Fruit fly (Drosophila melanogaster) whole organism, wandering third instar larva: ENCODE results near the gene CG13377.
A peak's percentile ranks its signal among the peaks of the same experiment; 100 is the strongest.

ENCODE experiments used
- CG32264 ChIP-seq: fragments of 200-800 bp; sonication (Bioruptor generic); optimal IDR thresholded peaks from 2 replicates; lab custom pipeline; 2016; ENCODE audit warnings: missing biosample characterization, missing genetic modification characterization
- CG9705 ChIP-seq: fragments of 200-800 bp; sonication (Bioruptor generic); optimal IDR thresholded peaks from 2 replicates; lab custom pipeline; 2018; ENCODE audit warnings: missing biosample characterization, mild to moderate bottlenecking, missing genetic modification characterization
- Dif ChIP-seq: fragments of 200-275, 200-300 bp; sonication (Bioruptor generic); optimal IDR thresholded peaks from 2 replicates; lab custom pipeline; 2018; ENCODE audit warnings: missing biosample characterization, missing genetic modification characterization; ENCODE audit not compliant: partially characterized antibody
- GATAd ChIP-seq: sonication (Bioruptor generic); optimal IDR thresholded peaks from 2 replicates; lab custom pipeline; 2016; ENCODE audit warnings: missing biosample characterization, missing genetic modification characterization
- Hnf4 ChIP-seq: fragments of 200-800 bp; sonication (Bioruptor generic); optimal IDR thresholded peaks from 2 replicates; lab custom pipeline; 2016; ENCODE audit warnings: missing biosample characterization, mild to moderate bottlenecking, missing genetic modification characterization
- Hr78 ChIP-seq: fragments of >200 bp; optimal IDR thresholded peaks from 2 replicates; lab custom pipeline; 2017; ENCODE audit warnings: missing biosample characterization, missing genetic modification characterization
- Hr83 ChIP-seq: fragments of 200-300 bp; sonication (Bioruptor generic); optimal IDR thresholded peaks from 2 replicates; lab custom pipeline; 2016; ENCODE audit warnings: missing biosample characterization, mild to moderate bottlenecking, missing genetic modification characterization, moderate library complexity; ENCODE audit not compliant: poor library complexity, severe bottlenecking
- Mio ChIP-seq: sonication (Bioruptor generic); optimal IDR thresholded peaks from 2 replicates; lab custom pipeline; 2016; ENCODE audit warnings: missing biosample characterization, missing genetic modification characterization
- Myc ChIP-seq: fragments of >200 bp; optimal IDR thresholded peaks from 2 replicates; lab custom pipeline; 2017
- N ChIP-seq: fragments of >200 bp; optimal IDR thresholded peaks from 2 replicates; lab custom pipeline; 2018; ENCODE audit warnings: missing biosample characterization, missing external identifiers, missing genetic modification characterization
- OdsH ChIP-seq: fragments of 200-800 bp; sonication (Bioruptor generic); optimal IDR thresholded peaks from 2 replicates; lab custom pipeline; 2016; ENCODE audit warnings: missing biosample characterization, mild to moderate bottlenecking, missing genetic modification characterization
- Rel ChIP-seq, 2 experiments: fragments of 200-800 bp; sonication (Bioruptor generic) in 1 of 2; optimal IDR thresholded peaks; 2 replicates in 1 of 2; 3 replicates in 1 of 2; lab custom pipeline; 2016 to 2019; ENCODE audit warnings: mild to moderate bottlenecking in 2 of 2, missing biosample characterization in 2 of 2, missing genetic modification characterization in 2 of 2, moderate library complexity in 1 of 2
- Sp1 ChIP-seq: fragments of 200-800 bp; sonication (Bioruptor generic); optimal IDR thresholded peaks from 3 replicates; lab custom pipeline; 2019; ENCODE audit warnings: missing biosample characterization, mild to moderate bottlenecking, missing genetic modification characterization, moderate library complexity
- Vsx2 ChIP-seq: fragments of 200-300, 225-300 bp; sonication (Bioruptor generic); optimal IDR thresholded peaks from 2 replicates; lab custom pipeline; 2018; ENCODE audit warnings: missing biosample characterization, missing genetic modification characterization; ENCODE audit not compliant: partially characterized antibody
- dl ChIP-seq, 2 experiments: fragments of 175-275, 200-275 bp in 1 of 2; fragments of 200-275 bp in 1 of 2; sonication (Bioruptor generic); optimal IDR thresholded peaks; lab custom pipeline; 2018; ENCODE audit warnings: mild to moderate bottlenecking in 2 of 2, missing biosample characterization in 2 of 2, missing genetic modification characterization in 2 of 2, moderate library complexity in 2 of 2; ENCODE audit not compliant: partially characterized antibody in 2 of 2, insufficient read depth in 1 of 2
- dsf ChIP-seq: sonication (Bioruptor generic); optimal IDR thresholded peaks from 2 replicates; lab custom pipeline; 2016; ENCODE audit warnings: missing biosample characterization, missing genetic modification characterization, borderline replicate concordance
- ey ChIP-seq: fragments of 200-800 bp; sonication (Bioruptor generic); optimal IDR thresholded peaks from 2 replicates; lab custom pipeline; 2016; ENCODE audit warnings: missing biosample characterization, missing genetic modification characterization
- foxo ChIP-seq, 2 experiments: fragments of 200-800 bp; sonication (Bioruptor generic); optimal IDR thresholded peaks; 2 replicates in 1 of 2; 3 replicates in 1 of 2; lab custom pipeline; 2016 to 2017; ENCODE audit warnings: missing biosample characterization in 2 of 2, missing genetic modification characterization in 2 of 2
- fru ChIP-seq: fragments of 200-800 bp; sonication (Bioruptor generic); optimal IDR thresholded peaks from 3 replicates; lab custom pipeline; 2016; ENCODE audit warnings: missing biosample characterization, mild to moderate bottlenecking, missing genetic modification characterization
- lola ChIP-seq: fragments of >200 bp; optimal IDR thresholded peaks from 2 replicates; lab custom pipeline; 2017; ENCODE audit warnings: missing biosample characterization, missing genetic modification characterization
- pan ChIP-seq: fragments of >200 bp; optimal IDR thresholded peaks from 2 replicates; lab custom pipeline; 2017
- psq ChIP-seq: fragments of 200-800 bp; sonication (Bioruptor generic); optimal IDR thresholded peaks from 3 replicates; lab custom pipeline; 2017; ENCODE audit warnings: missing biosample characterization, mild to moderate bottlenecking, missing genetic modification characterization, moderate library complexity
- sage ChIP-seq: fragments of 200-800 bp; sonication (Bioruptor generic); optimal IDR thresholded peaks from 2 replicates; lab custom pipeline; 2016; ENCODE audit warnings: missing biosample characterization, mild to moderate bottlenecking, missing genetic modification characterization
- sv ChIP-seq: fragments of 200-800 bp; sonication (Bioruptor generic); optimal IDR thresholded peaks from 3 replicates; lab custom pipeline; 2016; ENCODE audit warnings: missing biosample characterization, missing genetic modification characterization
- usp ChIP-seq: fragments of >200 bp; optimal IDR thresholded peaks from 2 replicates; lab custom pipeline; 2017; ENCODE audit warnings: missing biosample characterization, missing genetic modification characterization
- woc ChIP-seq: sonication (Bioruptor generic); optimal IDR thresholded peaks from 2 replicates; lab custom pipeline; 2016; ENCODE audit warnings: missing biosample characterization, mild to moderate bottlenecking, missing genetic modification characterization

Gene CG13377

DNA sequence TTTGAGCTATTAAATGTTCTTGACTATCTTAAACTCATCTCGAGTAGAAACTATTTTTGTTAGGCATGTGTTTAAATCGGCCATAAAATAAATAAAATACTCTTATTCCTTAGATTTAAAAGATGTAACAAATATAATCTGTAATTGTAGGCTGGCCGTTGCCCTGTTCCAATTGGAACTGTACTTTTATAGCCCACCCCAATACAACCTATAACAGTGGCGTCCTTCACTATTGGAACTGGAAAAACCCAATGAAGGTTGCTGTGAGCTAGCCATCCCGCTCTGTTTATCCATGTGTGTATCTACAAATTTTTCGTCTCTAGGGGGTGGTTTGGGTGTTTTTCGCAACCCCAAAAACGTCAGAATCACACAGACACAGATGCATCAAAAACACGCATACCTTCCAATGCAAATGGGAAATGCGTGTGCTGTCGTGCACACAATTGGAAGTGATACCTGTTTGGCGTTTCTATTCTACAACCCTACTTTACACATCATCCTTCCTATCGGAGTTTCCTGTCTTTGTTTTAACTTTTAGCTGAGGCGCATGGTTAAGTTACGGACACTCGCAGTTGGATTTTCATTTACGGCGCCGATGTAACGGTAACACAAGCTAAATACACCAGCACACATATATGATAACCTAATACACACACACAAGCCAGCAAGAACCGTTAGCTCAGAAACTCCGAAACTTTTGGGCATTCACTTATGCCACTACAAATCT lies 14.7 kb upstream of the CG13377 start:
- TF ChIP-seq Mio (GFP tag; lab: Kevin White, UChicago) (no peak), N (peak; percentile 47)

DNA sequence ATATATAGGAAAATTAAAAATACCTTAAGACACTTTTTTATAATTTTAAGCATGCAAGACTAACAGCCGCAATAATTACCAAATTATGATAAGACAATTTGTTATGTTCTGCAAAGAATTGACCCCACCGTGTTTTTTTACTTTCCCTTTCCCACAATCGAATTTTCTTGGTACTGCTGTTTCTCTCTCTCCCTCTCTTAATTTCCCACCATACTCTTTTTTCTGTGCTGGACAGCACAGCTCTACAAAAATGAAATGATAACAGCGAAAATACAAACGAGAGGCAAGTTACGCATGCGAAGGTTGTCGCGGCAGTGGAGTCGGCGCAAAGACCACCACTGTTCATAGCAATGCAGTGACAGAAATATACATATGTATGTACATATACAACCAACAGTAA lies 14.1 kb upstream of the CG13377 start:
- peak; percentile 30 for TF ChIP-seq Vsx2 (GFP tag; lab: Kevin White, UChicago)
- TF ChIP-seq woc (GFP tag; lab: Kevin White, UChicago) = no peak
- TF ChIP-seq Dif = peak; percentile 3
- no peak for TF ChIP-seq Mio (GFP tag; lab: Kevin White, UChicago)

DNA sequence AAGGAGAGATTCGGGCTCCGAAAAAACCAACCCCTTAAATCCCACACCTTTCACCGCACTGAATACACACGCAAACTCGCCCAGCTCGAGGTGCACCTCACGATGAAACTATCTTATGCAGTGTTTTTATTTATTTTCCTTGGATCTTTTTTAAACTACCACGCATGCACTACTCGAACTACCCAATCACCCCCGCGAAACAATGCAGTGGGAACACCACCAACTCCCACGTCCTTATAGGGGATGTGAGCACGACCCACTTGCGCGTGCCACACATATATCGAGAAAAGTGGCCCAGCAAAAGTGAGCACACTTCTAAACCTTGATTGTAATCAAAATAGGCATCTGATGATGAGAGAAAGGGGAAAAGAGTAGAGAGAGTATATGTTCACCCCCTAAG lies 12.8 kb upstream of the CG13377 start:
- TF ChIP-seq N = no peak
- TF ChIP-seq Hnf4 (GFP tag; lab: Kevin White, UChicago) = no peak
- TF ChIP-seq, all 38 proteins: peak for 0

DNA sequence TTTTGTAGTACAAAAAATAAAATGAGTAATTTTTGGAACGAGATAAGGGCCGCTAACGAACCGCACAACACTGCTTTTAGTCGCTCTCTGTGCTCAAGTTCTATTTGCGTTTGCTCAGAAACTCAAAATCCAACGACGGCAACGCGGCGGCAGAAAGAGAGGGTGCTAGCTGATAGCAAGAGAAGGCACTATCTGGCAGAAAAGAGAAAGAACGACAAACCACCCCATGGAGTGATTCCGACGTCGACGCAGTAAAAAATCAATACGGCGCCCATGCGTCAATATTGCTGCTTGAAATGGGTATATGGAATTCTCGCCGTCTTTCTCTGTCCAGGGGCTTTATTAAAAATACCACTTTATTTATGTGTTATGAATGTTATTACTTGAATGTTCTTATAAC lies 12.3 kb upstream of the CG13377 start:
- TF ChIP-seq Hnf4 (GFP tag; lab: Kevin White, UChicago) (no peak), dl (GFP tag; optimal IDR thresholded peaks at IDR 0.05; lab: Kevin White, UChicago; ENCODE audit: insufficient read depth in 1 of 2, partially characterized antibody in 2 of 2) (no peak), psq (GFP tag; lab: Kevin White, UChicago) (no peak), pan (no peak), CG9705 (GFP tag; lab: Kevin White, UChicago) (no peak), N (no peak), Hr78 (no peak), ey (GFP tag; lab: Kevin White, UChicago) (no peak), usp (GFP tag; lab: Kevin White, UChicago) (no peak), Sp1 (GFP tag; lab: Kevin White, UChicago) (no peak), Hr83 (GFP tag; lab: Kevin White, UChicago) (no peak), fru (GFP tag; lab: Kevin White, UChicago) (no peak)

DNA sequence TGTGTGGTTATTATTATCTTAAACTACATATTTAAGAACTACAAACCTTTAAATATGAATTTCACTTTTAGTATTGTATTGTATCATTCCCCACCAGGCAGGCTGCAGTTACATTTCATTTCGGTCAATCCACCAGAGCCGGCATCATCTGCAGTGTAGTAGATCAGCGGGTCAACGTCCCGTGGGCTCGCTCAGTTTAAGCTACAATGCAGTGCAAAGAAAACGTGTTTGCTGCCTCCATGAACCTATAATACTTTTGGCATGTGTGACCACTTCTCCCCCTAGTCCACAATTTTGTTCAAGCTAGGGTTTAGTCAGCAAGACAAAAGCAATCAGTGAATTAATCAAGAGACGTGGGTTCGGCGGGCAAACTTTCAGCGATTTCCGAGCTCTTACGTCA lies 4.2 kb upstream of the CG13377 start:
- TF ChIP-seq foxo (GFP tag; optimal IDR thresholded peaks at IDR 0.05; lab: Kevin White, UChicago) (no peak), lola (GFP tag; lab: Kevin White, UChicago) (no peak), Hr83 (GFP tag; lab: Kevin White, UChicago) (no peak), Myc (no peak), dsf (GFP tag; lab: Kevin White, UChicago) (no peak), ey (GFP tag; lab: Kevin White, UChicago) (no peak), psq (GFP tag; lab: Kevin White, UChicago) (no peak), pan (no peak), sv (no peak), CG32264 (GFP tag; lab: Kevin White, UChicago) (no peak), OdsH (no peak), Hr78 (no peak), GATAd (GFP tag; lab: Kevin White, UChicago) (no peak), Rel (GFP tag; optimal IDR thresholded peaks at IDR 0.05; lab: Kevin White, UChicago) (no peak), Rel (tag; optimal IDR thresholded peaks at IDR 0.05; lab: Kevin White, UChicago) (no peak), woc (GFP tag; lab: Kevin White, UChicago) (no peak), Dif (no peak)

DNA sequence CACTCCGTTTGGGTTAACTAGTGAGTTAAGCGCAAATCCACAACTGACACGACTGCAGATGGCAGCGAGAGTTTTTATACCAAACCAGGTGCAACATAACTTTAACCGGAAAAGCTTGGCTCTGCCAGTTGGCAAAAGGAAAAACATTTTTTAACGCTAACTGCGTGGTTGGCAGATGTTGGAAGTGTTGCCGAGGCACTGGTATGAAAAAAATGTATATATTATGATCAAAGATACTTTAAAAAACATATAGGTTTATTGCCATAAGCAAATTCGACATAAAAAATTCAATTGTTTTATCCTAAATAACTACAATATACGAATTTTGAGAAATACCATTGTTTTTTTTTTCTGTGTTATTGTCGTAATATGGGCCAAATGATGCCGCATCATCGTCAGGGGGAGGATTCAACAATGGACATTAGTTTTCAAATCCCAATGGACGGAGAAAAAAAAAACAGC lies 3.2 kb upstream of the CG13377 start, which contains the start of gene CG13376:
Gene CG13376, minus strand, starts transcription at position 51 of the 462 bp plus-strand sequence.
- TF ChIP-seq foxo (GFP tag; optimal IDR thresholded peaks at IDR 0.05; lab: Kevin White, UChicago) = no peak
- no peak for TF ChIP-seq sv
- TF ChIP-seq CG9705 (GFP tag; lab: Kevin White, UChicago) = no peak
- no peak for TF ChIP-seq sage (GFP tag; lab: Kevin White, UChicago)
- no peak for TF ChIP-seq pan
- no peak for TF ChIP-seq dsf (GFP tag; lab: Kevin White, UChicago)
- TF ChIP-seq psq (GFP tag; lab: Kevin White, UChicago) = no peak
- TF ChIP-seq Myc = no peak
- TF ChIP-seq GATAd (GFP tag; lab: Kevin White, UChicago) = no peak
